Worm (Caenorhabditis elegans) whole organism, L3 larva: ENCODE data around the gene ZC449.4.

Source experiments
- R02D3.7 ChIP-seq: fragments of 150-350 bp; optimal IDR thresholded peaks from 2 replicates; lab custom pipeline; 2014; ENCODE audit warnings: missing biosample characterization, missing genetic modification characterization
- ZK546.5 ChIP-seq: sonication (generic microtip); optimal IDR thresholded peaks from 2 replicates; lab custom pipeline; 2017; ENCODE audit warnings: missing biosample characterization, missing genetic modification characterization
- ama-1 ChIP-seq: fragments of 150-350 bp; optimal IDR thresholded peaks from 2 replicates; lab custom pipeline; 2018
- ceh-28 ChIP-seq: fragments of 150-350 bp; optimal IDR thresholded peaks from 2 replicates; lab custom pipeline; 2014; ENCODE audit warnings: missing biosample characterization, missing genetic modification reagents, missing genetic modification characterization
- ceh-82 ChIP-seq: fragments of 150-350 bp; optimal IDR thresholded peaks from 2 replicates; lab custom pipeline; 2014; ENCODE audit warnings: missing biosample characterization, missing genetic modification characterization
- daf-12 ChIP-seq: fragments of 150-350 bp; optimal IDR thresholded peaks from 2 replicates; lab custom pipeline; 2014; ENCODE audit warnings: missing biosample characterization, missing genetic modification reagents, missing genetic modification characterization
- fkh-10 ChIP-seq: sonication (generic microtip); optimal IDR thresholded peaks from 2 replicates; lab custom pipeline; 2017; ENCODE audit warnings: missing biosample characterization, missing genetic modification reagents, missing genetic modification characterization
- lin-15B ChIP-seq: fragments of 150-350 bp; optimal IDR thresholded peaks from 2 replicates; lab custom pipeline; 2014; ENCODE audit warnings: missing biosample characterization, missing genetic modification characterization
- nhr-12 ChIP-seq: fragments of 150-350 bp; optimal IDR thresholded peaks from 2 replicates; lab custom pipeline; 2014; ENCODE audit warnings: missing biosample characterization, missing genetic modification characterization
- nhr-25 ChIP-seq: sonication (generic microtip); optimal IDR thresholded peaks from 2 replicates; lab custom pipeline; 2017; ENCODE audit warnings: missing biosample characterization, missing genetic modification characterization
- nhr-43 ChIP-seq: sonication (generic microtip); optimal IDR thresholded peaks from 2 replicates; lab custom pipeline; 2016; ENCODE audit warnings: mild to moderate bottlenecking, missing genetic modification characterization, missing compliant biosample characterization; ENCODE audit not compliant: poor library complexity, severe bottlenecking
- nhr-76 ChIP-seq: fragments of 150-350 bp; sonication (generic microtip); optimal IDR thresholded peaks from 5 replicates; lab custom pipeline; 2014; ENCODE audit warnings: missing biosample characterization, missing genetic modification characterization

ce11 chrX:4982009-4982625 is 51.7 kb downstream of the ZC449.4 start:
- TF ChIP-seq fkh-10 (no peak), ZK546.5 (tag; lab: Kevin White, UChicago) (no peak), ceh-28 (tag; lab: Kevin White, UChicago) (peak; percentile 9), nhr-76 (tag; lab: Kevin White, UChicago) (no peak), nhr-25 (no peak), daf-12 (no peak), ama-1 (lab: Kevin White, UChicago) (no peak), R02D3.7 (tag; lab: Kevin White, UChicago) (no peak), nhr-43 (tag; lab: Kevin White, UChicago) (no peak), nhr-12 (tag; lab: Kevin White, UChicago) (no peak), ceh-82 (tag; lab: Kevin White, UChicago) (no peak), lin-15B (no peak)
